Fruit fly (Drosophila melanogaster) whole organism, adult: ENCODE measurements around the gene Burs.

Experiments
- CG12768 ChIP-seq: fragments of 200-800 bp; sonication (Bioruptor generic); optimal IDR thresholded peaks from 2 replicates; lab custom pipeline; 2017; ENCODE audit warnings: missing biosample characterization, missing genetic modification characterization, mild to moderate bottlenecking, moderate library complexity, missing genetic modification reagents
- CG1620 ChIP-seq: fragments of 200-800 bp; sonication (Bioruptor generic); optimal IDR thresholded peaks from 2 replicates; lab custom pipeline; 2016; ENCODE audit warnings: missing biosample characterization, missing genetic modification characterization
- CG33017 ChIP-seq: fragments of 200-800 bp; sonication (Bioruptor generic); optimal IDR thresholded peaks from 2 replicates; lab custom pipeline; 2018; ENCODE audit warnings: missing biosample characterization, mild to moderate bottlenecking, missing genetic modification characterization, moderate library complexity
- CG5204 ChIP-seq: fragments of 200-800 bp; sonication (Bioruptor generic); optimal IDR thresholded peaks from 2 replicates; lab custom pipeline; 2016; ENCODE audit warnings: missing biosample characterization, missing genetic modification characterization
- CG7045 ChIP-seq: fragments of 200-800 bp; sonication (Bioruptor generic); optimal IDR thresholded peaks from 2 replicates; lab custom pipeline; 2017; ENCODE audit warnings: missing biosample characterization, mild to moderate bottlenecking, missing genetic modification characterization
- CG7101 ChIP-seq: fragments of 200-800 bp; sonication (Bioruptor generic); optimal IDR thresholded peaks from 2 replicates; lab custom pipeline; 2018; ENCODE audit warnings: missing biosample characterization, mild to moderate bottlenecking, missing genetic modification characterization, moderate library complexity
- Clk ChIP-seq: fragments of 200-800 bp; sonication (Bioruptor generic); optimal IDR thresholded peaks from 2 replicates; lab custom pipeline; 2017; ENCODE audit warnings: missing biosample characterization, missing genetic modification characterization
- Mnt ChIP-seq: fragments of 200-800 bp; sonication (Bioruptor generic); optimal IDR thresholded peaks from 2 replicates; lab custom pipeline; 2016; ENCODE audit warnings: missing biosample characterization, mild to moderate bottlenecking, missing genetic modification characterization
- cnc ChIP-seq, 2 experiments: fragments of >200 bp; optimal IDR thresholded peaks; 2 replicates each; lab custom pipeline; 2017
- kay ChIP-seq: fragments of 200-800 bp; sonication (Bioruptor generic); peaks from one replicate; lab custom pipeline; 2016; ENCODE audit warnings: missing biosample characterization, missing genetic modification characterization, borderline replicate concordance
- tj ChIP-seq: fragments of 200-800 bp; sonication (Bioruptor generic); optimal IDR thresholded peaks from 3 replicates; lab custom pipeline; 2017; ENCODE audit warnings: missing biosample characterization, mild to moderate bottlenecking, missing genetic modification characterization, moderate library complexity

- TF ChIP-seq CG7045 (no peak), CG33017 (tag; lab: Kevin White, UChicago) (no peak), CG7101 (tag; lab: Kevin White, UChicago) (no peak), CG1620 (GFP tag; lab: Kevin White, UChicago) (no peak), CG12768 (GFP tag; lab: Kevin White, UChicago) (no peak), Clk (GFP tag; lab: Kevin White, UChicago) (no peak), kay (GFP tag; lab: Kevin White, UChicago) (no peak), CG5204 (GFP tag; lab: Kevin White, UChicago) (no peak), cnc (optimal IDR thresholded peaks at IDR 0.05; lab: Kevin White, UChicago) (no peak), Mnt (GFP tag; lab: Kevin White, UChicago) (no peak), tj (GFP tag; lab: Kevin White, UChicago) (no peak)
Observed at dm6 chr3R:21744988-21745387, 24.3 kb upstream of the Burs start, which contains the start of gene CG31343.
